Worm (Caenorhabditis elegans) whole organism, mixed stage, embryonic: ENCODE results near the gene K02D10.4.

Experiments
- M03D4.4 ChIP-seq: sonication (generic microtip); optimal IDR thresholded peaks from 2 replicates; lab custom pipeline; 2017; ENCODE audit warnings: mild to moderate bottlenecking, missing genetic modification characterization, missing compliant biosample characterization
- bed-3 ChIP-seq: fragments of 200-800 bp; sonication (Bioruptor generic); optimal IDR thresholded peaks from 3 replicates; lab custom pipeline; 2018; ENCODE audit warnings: mild to moderate bottlenecking, missing genetic modification characterization, moderate library complexity, missing compliant biosample characterization
- blmp-1 ChIP-seq: fragments of 150-350 bp; optimal IDR thresholded peaks from 2 replicates; lab custom pipeline; 2014; ENCODE audit warnings: missing biosample characterization, missing genetic modification characterization
- ceh-39 ChIP-seq: fragments of 150-350 bp; optimal IDR thresholded peaks from 2 replicates; lab custom pipeline; 2014; ENCODE audit warnings: missing biosample characterization, missing genetic modification characterization
- ceh-43 ChIP-seq: fragments of 200-800 bp; sonication (Bioruptor generic); optimal IDR thresholded peaks from 2 replicates; lab custom pipeline; 2018; ENCODE audit warnings: mild to moderate bottlenecking, missing genetic modification characterization, moderate library complexity, missing compliant biosample characterization
- ceh-83 ChIP-seq: fragments of 200-800 bp; sonication (Bioruptor generic); optimal IDR thresholded peaks from 2 replicates; lab custom pipeline; 2018; ENCODE audit warnings: mild to moderate bottlenecking, missing genetic modification characterization, missing compliant biosample characterization
- ces-1 ChIP-seq: fragments of 150-350 bp; optimal IDR thresholded peaks from 2 replicates; lab custom pipeline; 2014; ENCODE audit warnings: missing biosample characterization, missing genetic modification reagents, missing genetic modification characterization
- drap-1 ChIP-seq: fragments of 200-800 bp; sonication (Bioruptor generic); optimal IDR thresholded peaks from 3 replicates; lab custom pipeline; 2018; ENCODE audit warnings: mild to moderate bottlenecking, missing genetic modification characterization, missing compliant biosample characterization
- elt-1 ChIP-seq: sonication (generic microtip); optimal IDR thresholded peaks from 2 replicates; lab custom pipeline; 2017; ENCODE audit warnings: missing genetic modification characterization, mild to moderate bottlenecking, missing compliant biosample characterization, antibody characterized with exemption, moderate library complexity, borderline replicate concordance; ENCODE audit not compliant: insufficient read depth
- elt-3 ChIP-seq: fragments of 150-350 bp; optimal IDR thresholded peaks from 2 replicates; lab custom pipeline; 2014; ENCODE audit warnings: missing biosample characterization, missing genetic modification characterization
- flh-1 ChIP-seq: fragments of 200-800 bp; sonication (Bioruptor generic); optimal IDR thresholded peaks from 2 replicates; lab custom pipeline; 2018; ENCODE audit warnings: mild to moderate bottlenecking, missing genetic modification characterization, moderate library complexity, missing compliant biosample characterization
- hlh-1 ChIP-seq: fragments of 150-350 bp; optimal IDR thresholded peaks from 2 replicates; lab custom pipeline; 2014; ENCODE audit warnings: missing biosample characterization, missing genetic modification reagents, missing genetic modification characterization
- lin-13 ChIP-seq: fragments of 150-350 bp; optimal IDR thresholded peaks from 2 replicates; lab custom pipeline; 2014; ENCODE audit warnings: missing biosample characterization, missing genetic modification characterization
- lin-32 ChIP-seq: fragments of 200-800 bp; sonication (Bioruptor generic); optimal IDR thresholded peaks from 2 replicates; lab custom pipeline; 2018; ENCODE audit warnings: mild to moderate bottlenecking, missing genetic modification characterization, missing compliant biosample characterization
- lsy-2 ChIP-seq: fragments of 150-350 bp; optimal IDR thresholded peaks from 2 replicates; lab custom pipeline; 2014; ENCODE audit warnings: missing biosample characterization, missing genetic modification characterization
- mab-5 ChIP-seq: fragments of 150-350 bp; optimal IDR thresholded peaks from 2 replicates; lab custom pipeline; 2014; ENCODE audit warnings: missing biosample characterization, missing genetic modification characterization
- mep-1 ChIP-seq: fragments of 150-350 bp; optimal IDR thresholded peaks from 2 replicates; lab custom pipeline; 2017; ENCODE audit warnings: missing biosample characterization, missing genetic modification reagents, missing genetic modification characterization, inconsistent platforms
- mls-2 ChIP-seq: sonication (generic microtip); optimal IDR thresholded peaks from 2 replicates; lab custom pipeline; 2016; ENCODE audit warnings: mild to moderate bottlenecking, missing genetic modification characterization, moderate library complexity, missing compliant biosample characterization
- nhr-12 ChIP-seq: fragments of 150-350 bp; optimal IDR thresholded peaks from 2 replicates; lab custom pipeline; 2014; ENCODE audit warnings: missing biosample characterization, missing genetic modification characterization
- nhr-237 ChIP-seq: fragments of 150-350 bp; optimal IDR thresholded peaks from 2 replicates; lab custom pipeline; 2014; ENCODE audit warnings: missing biosample characterization, missing genetic modification characterization
- nhr-28 ChIP-seq: fragments of 150-350 bp; optimal IDR thresholded peaks from 2 replicates; lab custom pipeline; 2014; ENCODE audit warnings: missing biosample characterization, missing genetic modification characterization
- nhr-76 ChIP-seq: sonication (generic microtip); optimal IDR thresholded peaks from 2 replicates; lab custom pipeline; 2017; ENCODE audit warnings: missing biosample characterization, missing genetic modification characterization
- pha-4 ChIP-seq: fragments of 150-350 bp; optimal IDR thresholded peaks from 2 replicates; lab custom pipeline; 2018; ENCODE audit warnings: missing biosample characterization, missing genetic modification reagents, missing genetic modification characterization
- snpc-4 ChIP-seq: fragments of 150-350 bp; optimal IDR thresholded peaks from 2 replicates; lab custom pipeline; 2014; ENCODE audit warnings: missing biosample characterization, missing genetic modification characterization
- sptf-1 ChIP-seq: sonication (generic microtip); optimal IDR thresholded peaks from 2 replicates; lab custom pipeline; 2017; ENCODE audit warnings: mild to moderate bottlenecking, missing genetic modification characterization, moderate library complexity, missing compliant biosample characterization
- tbx-8 ChIP-seq: fragments of 200-800 bp; sonication (Bioruptor generic); optimal IDR thresholded peaks from 2 replicates; lab custom pipeline; 2018; ENCODE audit warnings: mild to moderate bottlenecking, missing genetic modification characterization, moderate library complexity, missing compliant biosample characterization
- unc-120 ChIP-seq: sonication (generic microtip); optimal IDR thresholded peaks from 2 replicates; lab custom pipeline; 2017; ENCODE audit warnings: missing genetic modification characterization, missing compliant biosample characterization; ENCODE audit not compliant: poor library complexity, severe bottlenecking
- unc-39 ChIP-seq: fragments of 150-350 bp; optimal IDR thresholded peaks from 2 replicates; lab custom pipeline; 2014; ENCODE audit warnings: missing biosample characterization, missing genetic modification characterization
- unc-62 ChIP-seq: fragments of 150-350 bp; optimal IDR thresholded peaks from 2 replicates; lab custom pipeline; 2014; ENCODE audit warnings: missing biosample characterization, missing genetic modification reagents, missing genetic modification characterization
- ztf-11 ChIP-seq: fragments of 150-350 bp; optimal IDR thresholded peaks from 2 replicates; lab custom pipeline; 2014; ENCODE audit warnings: missing biosample characterization, missing genetic modification characterization

Gene K02D10.4

ce11 chrIII:8782744-8783143 is 2.9 kb upstream of the K02D10.4 start:
- no peak for TF ChIP-seq ztf-11
- TF ChIP-seq ceh-43 (GFP tag; lab: Kevin White, UChicago) = no peak

- TF ChIP-seq ceh-39 (tag; lab: Kevin White, UChicago) (no peak), pha-4 (tag; lab: Kevin White, UChicago) (no peak), nhr-237 (tag; lab: Kevin White, UChicago) (no peak), lsy-2 (tag; lab: Kevin White, UChicago) (no peak), hlh-1 (peak; percentile 19), snpc-4 (tag; lab: Kevin White, UChicago) (no peak), flh-1 (GFP tag; lab: Kevin White, UChicago) (no peak)
These were observed 2.3 kb upstream of the K02D10.4 start for ce11 chrIII:8782080-8782479.

DNA sequence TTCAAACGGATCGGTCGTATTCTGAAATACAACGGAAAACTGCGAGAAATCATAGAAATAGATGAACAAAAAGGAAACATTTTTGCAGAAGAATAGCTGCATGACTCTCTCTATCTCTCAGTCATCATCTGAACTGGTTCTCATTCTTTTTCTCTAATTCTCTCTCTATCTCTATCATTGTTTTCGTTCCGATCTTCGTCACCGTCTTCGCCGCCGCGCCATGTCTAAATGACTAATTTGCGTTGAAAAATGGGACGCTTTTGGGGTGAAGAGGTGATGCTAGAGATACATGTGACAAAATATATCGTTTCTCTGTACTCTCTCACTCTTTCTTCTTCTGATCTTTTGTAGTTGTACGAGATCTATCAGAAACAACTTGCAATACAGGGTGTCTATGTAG is 661 bp upstream of the K02D10.4 start:
- TF ChIP-seq ceh-83 (GFP tag; lab: Kevin White, UChicago) (no peak), ces-1 (no peak), unc-62 (GFP tag; lab: Kevin White, UChicago) (no peak), sptf-1 (tag; lab: Kevin White, UChicago) (no peak), nhr-237 (tag; lab: Kevin White, UChicago) (no peak)

DNA sequence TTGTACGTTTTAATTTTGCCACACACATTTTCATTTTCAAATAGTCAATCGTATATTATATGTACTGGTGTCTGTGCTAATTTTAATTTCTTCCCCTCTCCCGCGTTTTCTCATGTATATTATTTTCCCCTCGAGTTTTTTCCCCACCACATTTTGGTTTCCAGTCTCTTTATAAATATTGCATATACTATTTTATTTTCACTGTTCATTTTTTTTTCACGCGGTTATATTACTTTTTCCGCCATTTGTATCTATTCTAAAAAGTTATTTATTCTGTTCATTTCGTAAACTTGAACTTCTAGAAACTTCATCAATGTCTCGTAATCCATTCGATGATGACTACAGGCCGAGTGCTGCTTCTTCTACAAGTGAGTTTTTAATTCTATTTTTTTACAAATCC is 3.9 kb downstream of the K02D10.4 start, which contains the start of gene snap-29:
Gene snap-29, plus strand, starts transcription at position 301 of the 400 bp plus-strand sequence.
- TF ChIP-seq drap-1 (no peak), nhr-12 (no peak), ceh-39 (tag; lab: Kevin White, UChicago) (no peak), M03D4.4 (tag; lab: Kevin White, UChicago) (no peak), tbx-8 (GFP tag; lab: Kevin White, UChicago) (no peak), unc-120 (no peak)

- TF ChIP-seq tbx-8 (GFP tag; lab: Kevin White, UChicago) = no peak
- no peak for TF ChIP-seq lin-13 (tag; lab: Kevin White, UChicago)
- no peak for TF ChIP-seq ceh-83 (GFP tag; lab: Kevin White, UChicago)
- TF ChIP-seq nhr-76 (tag; lab: Kevin White, UChicago) = no peak
- no peak for TF ChIP-seq ceh-39 (tag; lab: Kevin White, UChicago)
- no peak for TF ChIP-seq ceh-43 (GFP tag; lab: Kevin White, UChicago)
- TF ChIP-seq nhr-237 (tag; lab: Kevin White, UChicago) = no peak
- TF ChIP-seq, all 35 proteins: peak for 0
These were observed 6.4 kb downstream of the K02D10.4 start for ce11 chrIII:8773375-8773774.

- TF ChIP-seq nhr-28 = no peak
- peak; percentile 21 for TF ChIP-seq blmp-1 (tag; lab: Kevin White, UChicago)
These were observed 7.3 kb downstream of the K02D10.4 start for ce11 chrIII:8772428-8773027.

- TF ChIP-seq M03D4.4 (tag; lab: Kevin White, UChicago) (no peak), unc-39 (tag; lab: Kevin White, UChicago) (no peak), ceh-39 (tag; lab: Kevin White, UChicago) (no peak), lin-13 (tag; lab: Kevin White, UChicago) (no peak), nhr-76 (tag; lab: Kevin White, UChicago) (no peak), nhr-12 (no peak)
These were observed 8.0 kb downstream of the K02D10.4 start, which contains the start of gene K02D10.3 for ce11 chrIII:8771851-8772250. Gene K02D10.3, minus strand, starts transcription at chrIII:8771951.

DNA sequence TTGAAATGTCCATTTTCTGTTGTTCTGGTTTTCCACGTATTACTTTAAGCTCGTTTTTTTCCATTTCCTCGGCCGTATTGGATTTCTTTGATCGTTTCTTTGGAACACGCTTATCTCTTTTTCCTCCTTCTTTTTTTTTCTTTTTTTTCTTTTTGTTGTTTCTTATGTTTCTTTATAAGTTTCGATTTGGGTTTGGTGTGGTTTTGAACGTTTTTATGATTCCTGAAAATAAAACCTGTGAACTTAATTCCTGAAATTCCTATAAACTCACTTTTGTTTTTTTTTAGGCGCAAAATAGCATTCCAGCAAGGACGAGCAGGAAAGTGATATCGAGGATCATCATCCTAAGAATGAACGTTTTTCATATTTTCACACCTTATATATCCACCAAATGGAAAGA is 8.7 kb downstream of the K02D10.4 start, which contains the start of gene K02D10.2:
Gene K02D10.2, minus strand, starts transcription at position 101 of the 400 bp plus-strand sequence.
- TF ChIP-seq lin-32 (GFP tag; lab: Kevin White, UChicago) (no peak), ces-1 (no peak), unc-120 (no peak), bed-3 (GFP tag; lab: Kevin White, UChicago) (no peak), lsy-2 (tag; lab: Kevin White, UChicago) (no peak), elt-3 (tag; lab: Kevin White, UChicago) (no peak), elt-1 (tag; lab: Kevin White, UChicago) (no peak), M03D4.4 (tag; lab: Kevin White, UChicago) (no peak), ceh-39 (tag; lab: Kevin White, UChicago) (no peak), ceh-83 (GFP tag; lab: Kevin White, UChicago) (no peak), snpc-4 (tag; lab: Kevin White, UChicago) (no peak), mls-2 (no peak), blmp-1 (tag; lab: Kevin White, UChicago) (no peak), nhr-28 (no peak), nhr-76 (tag; lab: Kevin White, UChicago) (no peak), mep-1 (tag; lab: Kevin White, UChicago) (no peak), flh-1 (GFP tag; lab: Kevin White, UChicago) (no peak), mab-5 (tag; lab: Kevin White, UChicago) (no peak)
